Fruit fly (Drosophila melanogaster): ENCODE measurements around the gene CG17544.
A peak's percentile ranks its signal among the peaks of the same experiment; 100 is the strongest.

Gene CG17544

dm6 chr2L:19359802-19360429 is 38.4 kb downstream of the CG17544 start (continued):
- TF ChIP-seq Bgb (GFP tag; IDR thresholded peaks at IDR 0.05; ENCODE audit: partially characterized antibody), result no peak
- no peak for TF ChIP-seq Ada2b (GFP tag; IDR thresholded peaks at IDR 0.05)
- no peak for TF ChIP-seq sob (GFP tag; IDR thresholded peaks at IDR 0.05)
- TF ChIP-seq CG2678 (tag; optimal IDR thresholded peaks at IDR 0.05), result no peak
- TF ChIP-seq Mad (GFP tag; optimal IDR thresholded peaks at IDR 0.05), result no peak
- no peak for TF ChIP-seq CG13287 (GFP tag; IDR thresholded peaks at IDR 0.05; ENCODE audit: partially characterized antibody)
- TF ChIP-seq CG11247 (GFP tag; IDR thresholded peaks at IDR 0.05), result no peak
- no peak for TF ChIP-seq nerfin-1 (tag; optimal IDR thresholded peaks at IDR 0.05)
- no peak for TF ChIP-seq CG18011 (GFP tag; optimal IDR thresholded peaks at IDR 0.05)
- no peak for TF ChIP-seq jing (GFP tag; optimal IDR thresholded peaks at IDR 0.05)
- no peak for TF ChIP-seq ci (GFP tag; IDR thresholded peaks at IDR 0.05)
- no peak for TF ChIP-seq Hr39 (optimal IDR thresholded peaks at IDR 0.05)
- no peak for TF ChIP-seq ac (GFP tag; optimal IDR thresholded peaks at IDR 0.05)
- no peak for TF ChIP-seq CG34224 (GFP tag; IDR thresholded peaks at IDR 0.05; ENCODE audit: partially characterized antibody)
- no peak for TF ChIP-seq Meics (GFP tag; optimal IDR thresholded peaks at IDR 0.05)
- TF ChIP-seq CG13424 (tag; optimal IDR thresholded peaks at IDR 0.05), result no peak
- no peak for TF ChIP-seq Dfd (GFP tag; optimal IDR thresholded peaks at IDR 0.05)
- TF ChIP-seq Six4 (GFP tag; optimal IDR thresholded peaks at IDR 0.05), result no peak
- TF ChIP-seq corto (GFP tag; optimal IDR thresholded peaks at IDR 0.05), result no peak
- TF ChIP-seq gem (tag; optimal IDR thresholded peaks at IDR 0.05), result no peak
- TF ChIP-seq lilli (GFP tag; optimal IDR thresholded peaks at IDR 0.05), result no peak
- no peak for TF ChIP-seq Chrac-16 (GFP tag; optimal IDR thresholded peaks at IDR 0.05)

- TF ChIP-seq gfzf (GFP tag; optimal IDR thresholded peaks at IDR 0.05) (no peak), ash1 (GFP tag; optimal IDR thresholded peaks at IDR 0.05) (no peak), gcm (GFP tag; optimal IDR thresholded peaks at IDR 0.05) (no peak), CG1792 (GFP tag; optimal IDR thresholded peaks at IDR 0.05) (peak; percentile 32), tna (GFP tag; IDR thresholded peaks at IDR 0.05; ENCODE audit: partially characterized antibody) (no peak), CG14441 (GFP tag; IDR thresholded peaks at IDR 0.05) (0 out of 2 replicates have a peak, but pooled peaks have one; percentile 36), slou (GFP tag; optimal IDR thresholded peaks at IDR 0.05) (no peak), Hmr (GFP tag; optimal IDR thresholded peaks at IDR 0.05) (peak; percentile 32), hkb (optimal IDR thresholded peaks at IDR 0.05) (no peak), hkb (GFP tag; IDR thresholded peaks at IDR 0.05) (peak; percentile 53; the same call in 1 of the 2 replicates), ase (GFP tag; IDR thresholded peaks at IDR 0.05) (no peak), hbn (GFP tag; IDR thresholded peaks at IDR 0.05; ENCODE audit: partially characterized antibody) (no peak), stc (GFP tag; IDR thresholded peaks at IDR 0.05) (no peak), Scr (GFP tag; IDR thresholded peaks at IDR 0.05; ENCODE audit: partially characterized antibody) (no peak), CG12155 (GFP tag; optimal IDR thresholded peaks at IDR 0.05) (peak; percentile 22), pfk (GFP tag; optimal IDR thresholded peaks at IDR 0.05) (no peak), onecut (GFP tag; IDR thresholded peaks at IDR 0.05) (no peak), vfl (GFP tag; optimal IDR thresholded peaks at IDR 0.05) (no peak), repo (GFP tag; optimal IDR thresholded peaks at IDR 0.05) (no peak), CG4404 (GFP tag; IDR thresholded peaks at IDR 0.05) (peak; percentile 51), Doc2 (GFP tag; IDR thresholded peaks at IDR 0.05) (no peak), CrebB (tag; optimal IDR thresholded peaks at IDR 0.05) (peak; percentile 2), jigr1 (GFP tag; IDR thresholded peaks at IDR 0.05) (no peak), CG12071 (GFP tag; optimal IDR thresholded peaks at IDR 0.05) (peak; percentile 15), disco-r (GFP tag; optimal IDR thresholded peaks at IDR 0.05) (no peak), peb (GFP tag; IDR thresholded peaks at IDR 0.05) (no peak), emc (GFP tag; optimal IDR thresholded peaks at IDR 0.05) (no peak), CG17385 (GFP tag; optimal IDR thresholded peaks at IDR 0.05) (peak; percentile 3), Ets65A (GFP tag) (peak; percentile 96), CG10565 (GFP tag; optimal IDR thresholded peaks at IDR 0.05) (peak; percentile 0)
Measured at dm6 chr2L:19358017-19358471, 40.2 kb downstream of the CG17544 start.
